Fruit fly (Drosophila melanogaster) whole organism, embryonic: ENCODE results near the gene alphaSnap.

Experiments
- ATbp ChIP-seq: fragments of 200-800 bp; sonication (Bioruptor generic); optimal IDR thresholded peaks from 2 replicates; lab custom pipeline; 2017; ENCODE audit warnings: missing biosample characterization, mild to moderate bottlenecking, missing genetic modification characterization, missing genetic modification reagents
- Antp ChIP-seq: fragments of 200-800 bp; sonication (Bioruptor generic); optimal IDR thresholded peaks from 3 replicates; lab custom pipeline; 2016; ENCODE audit warnings: missing biosample characterization, missing genetic modification characterization
- CG10147 ChIP-seq: fragments of 200-800 bp; sonication (Bioruptor generic); optimal IDR thresholded peaks from 2 replicates; lab custom pipeline; 2019; ENCODE audit warnings: missing biosample characterization, mild to moderate bottlenecking, missing genetic modification characterization, moderate library complexity
- CG10321 ChIP-seq: fragments of 200-800 bp; sonication (Bioruptor generic); IDR thresholded peaks from 2 replicates; pipeline ENCODE4 v1.3.6; 2022; ENCODE audit warnings: missing biosample characterization, missing genetic modification characterization
- CG11093 ChIP-seq: fragments of 200-800 bp; sonication (Bioruptor generic); IDR thresholded peaks from 3 replicates; pipeline ENCODE4 v1.3.6; 2022; ENCODE audit warnings: missing biosample characterization, missing genetic modification characterization
- CG11504 ChIP-seq: fragments of 200-800 bp; sonication (Bioruptor generic); optimal IDR thresholded peaks from 3 replicates; lab custom pipeline; 2019; ENCODE audit warnings: missing biosample characterization, mild to moderate bottlenecking, missing genetic modification characterization, moderate library complexity
- CG11560 ChIP-seq: fragments of 200-800 bp; sonication (Bioruptor generic); IDR thresholded peaks from 3 replicates; pipeline ENCODE4 v1.3.6; 2022; ENCODE audit warnings: missing biosample characterization, missing genetic modification characterization
- CG12219 ChIP-seq: fragments of 200-800 bp; sonication (Bioruptor generic); optimal IDR thresholded peaks from 3 replicates; lab custom pipeline; 2018; ENCODE audit warnings: missing biosample characterization, mild to moderate bottlenecking, missing genetic modification characterization
- CG13123 ChIP-seq: fragments of 200-800 bp; sonication (Bioruptor generic); optimal IDR thresholded peaks from 2 replicates; lab custom pipeline; 2016; ENCODE audit warnings: missing biosample characterization, missing genetic modification characterization
- CG13424 ChIP-seq: fragments of 200-800 bp; sonication (Bioruptor generic); optimal IDR thresholded peaks from 2 replicates; lab custom pipeline; 2019; ENCODE audit warnings: missing biosample characterization, mild to moderate bottlenecking, missing genetic modification characterization, moderate library complexity
- CG1529 ChIP-seq: fragments of 200-800 bp; sonication (Bioruptor generic); optimal IDR thresholded peaks from 3 replicates; lab custom pipeline; 2018; ENCODE audit warnings: missing biosample characterization, missing genetic modification characterization
- CG17328 ChIP-seq: fragments of 200-800 bp; sonication (Bioruptor generic); IDR thresholded peaks from 2 replicates; pipeline ENCODE4 v1.3.6; 2022; ENCODE audit warnings: missing biosample characterization, missing genetic modification characterization
- CG17612 ChIP-seq: fragments of 200-800 bp; sonication (Bioruptor generic); IDR thresholded peaks from 2 replicates; pipeline ENCODE4 v1.3.6; 2022; ENCODE audit warnings: missing biosample characterization, missing genetic modification characterization
- CG1832 ChIP-seq: fragments of 200-800 bp; sonication (Bioruptor generic); optimal IDR thresholded peaks from 2 replicates; lab custom pipeline; 2017; ENCODE audit warnings: missing biosample characterization, mild to moderate bottlenecking, missing genetic modification characterization, inconsistent platforms
- CG42726 ChIP-seq: fragments of 200-800 bp; sonication (Bioruptor generic); IDR thresholded peaks from 2 replicates; pipeline ENCODE4 v1.3.6; 2022; ENCODE audit warnings: missing biosample characterization, missing genetic modification characterization; ENCODE audit not compliant: partially characterized antibody
- CG6813 ChIP-seq: fragments of 200-800 bp; sonication (Bioruptor generic); optimal IDR thresholded peaks from 2 replicates; lab custom pipeline; 2017; ENCODE audit warnings: missing biosample characterization, missing genetic modification characterization, mild to moderate bottlenecking, moderate library complexity, missing genetic modification reagents
- CG7372 ChIP-seq: fragments of 200-800 bp; sonication (Bioruptor generic); IDR thresholded peaks from 2 replicates; pipeline ENCODE4 v1.3.6; 2022; ENCODE audit warnings: missing biosample characterization, missing genetic modification characterization
- CG7786 ChIP-seq: fragments of 200-800 bp; sonication (Bioruptor generic); optimal IDR thresholded peaks from 2 replicates; lab custom pipeline; 2016; ENCODE audit warnings: missing biosample characterization, missing genetic modification characterization
- CG7928 ChIP-seq: fragments of 200-800 bp; sonication (Bioruptor generic); optimal IDR thresholded peaks from 2 replicates; lab custom pipeline; 2017; ENCODE audit warnings: missing biosample characterization, mild to moderate bottlenecking, missing genetic modification characterization
- CG8290 ChIP-seq, 3 experiments: fragments of 200-800 bp; sonication (Bioruptor generic); optimal IDR thresholded peaks; 2 replicates each; lab custom pipeline; 2016 to 2019; ENCODE audit warnings: missing biosample characterization in 3 of 3, missing genetic modification characterization in 3 of 3, mild to moderate bottlenecking in 2 of 3, moderate library complexity in 1 of 3
- CG8924 ChIP-seq: fragments of 200-800 bp; optimal IDR thresholded peaks from 3 replicates; lab custom pipeline; 2019; ENCODE audit warnings: missing biosample characterization, mild to moderate bottlenecking, missing genetic modification characterization, moderate library complexity
- CG9876 ChIP-seq: fragments of 200-800 bp; sonication (Bioruptor generic); optimal IDR thresholded peaks from 2 replicates; lab custom pipeline; 2016; ENCODE audit warnings: missing biosample characterization, missing genetic modification characterization
- D19A ChIP-seq: fragments of 200-800 bp; optimal IDR thresholded peaks from 3 replicates; lab custom pipeline; 2019; ENCODE audit warnings: missing biosample characterization, mild to moderate bottlenecking, missing genetic modification characterization, moderate library complexity
- Deaf1 ChIP-seq: fragments of 200-800 bp; optimal IDR thresholded peaks from 3 replicates; lab custom pipeline; 2019; ENCODE audit warnings: missing biosample characterization, mild to moderate bottlenecking, missing genetic modification characterization, moderate library complexity
- Dip2 ChIP-seq: fragments of 200-800 bp; sonication (Bioruptor generic); IDR thresholded peaks from 2 replicates; pipeline ENCODE4 v1.3.6; 2022; ENCODE audit warnings: missing biosample characterization, missing genetic modification characterization
- Doc3 ChIP-seq: fragments of 200-800 bp; sonication (Bioruptor generic); IDR thresholded peaks from 3 replicates; pipeline ENCODE4 v1.3.6; 2022; ENCODE audit warnings: missing biosample characterization, missing genetic modification characterization; ENCODE audit not compliant: partially characterized antibody
- HLH4C ChIP-seq: fragments of 200-800 bp; sonication (Bioruptor generic); IDR thresholded peaks from 3 replicates; pipeline ENCODE4 v1.3.6; 2022; ENCODE audit warnings: missing biosample characterization, missing genetic modification characterization; ENCODE audit not compliant: partially characterized antibody
- HLH54F ChIP-seq: fragments of 200-800 bp; sonication (Bioruptor generic); optimal IDR thresholded peaks from 3 replicates; lab custom pipeline; 2016; ENCODE audit warnings: missing biosample characterization, missing genetic modification characterization
- Hsf ChIP-seq: fragments of 200-800 bp; sonication (Bioruptor generic); optimal IDR thresholded peaks from 3 replicates; lab custom pipeline; 2016; ENCODE audit warnings: missing biosample characterization, missing genetic modification characterization
- Med ChIP-seq: fragments of 200-800 bp; sonication (Bioruptor generic); peaks from one replicate; lab custom pipeline; 2016; ENCODE audit warnings: missing biosample characterization, missing genetic modification characterization, mild to moderate bottlenecking, inconsistent platforms, moderate library complexity
- Oli ChIP-seq: fragments of 200-800 bp; sonication (Bioruptor generic); optimal IDR thresholded peaks from 2 replicates; lab custom pipeline; 2018; ENCODE audit warnings: missing biosample characterization, mild to moderate bottlenecking, missing genetic modification characterization, moderate library complexity
- PHDP ChIP-seq: fragments of 200-800 bp; sonication (Bioruptor generic); optimal IDR thresholded peaks from 3 replicates; lab custom pipeline; 2018; ENCODE audit warnings: missing biosample characterization, mild to moderate bottlenecking, missing genetic modification characterization, moderate library complexity
- Trl ChIP-seq, 3 experiments: fragments of >200 bp in 2 of 3; fragments of 200-800 bp in 1 of 3; sonication (Bioruptor generic) in 1 of 3; optimal IDR thresholded peaks; 2 replicates in 1 of 3; 3 replicates in 2 of 3; lab custom pipeline; 2016 to 2017; ENCODE audit warnings: missing biosample characterization in 1 of 3, missing genetic modification characterization in 1 of 3
- abd-A ChIP-seq: fragments of 200-800 bp; sonication (Bioruptor generic); optimal IDR thresholded peaks from 3 replicates; lab custom pipeline; 2019; ENCODE audit warnings: missing biosample characterization, mild to moderate bottlenecking, missing genetic modification characterization, moderate library complexity
- bbx ChIP-seq: fragments of 200-800 bp; sonication (Bioruptor generic); IDR thresholded peaks from 2 replicates; pipeline ENCODE4 v1.3.6; 2022; ENCODE audit warnings: missing biosample characterization, missing genetic modification characterization; ENCODE audit not compliant: partially characterized antibody
- dysf ChIP-seq: fragments of 200-800 bp; sonication (Bioruptor generic); IDR thresholded peaks from 3 replicates; pipeline ENCODE4 v1.3.6; 2022; ENCODE audit warnings: missing biosample characterization, missing genetic modification characterization
- hb ChIP-seq: fragments of 200-800 bp; sonication (Bioruptor generic); IDR thresholded peaks from 3 replicates; pipeline ENCODE4 v1.3.6; 2022; ENCODE audit warnings: missing biosample characterization, missing genetic modification characterization; ENCODE audit not compliant: partially characterized antibody
- lola ChIP-seq, 3 experiments: fragments of >200 bp in 2 of 3; fragments of 200-800 bp in 1 of 3; sonication (Bioruptor generic) in 1 of 3; optimal IDR thresholded peaks; 2 replicates each; lab custom pipeline; 2017 to 2019; ENCODE audit warnings: missing biosample characterization in 3 of 3, missing genetic modification characterization in 3 of 3, mild to moderate bottlenecking in 1 of 3, moderate library complexity in 1 of 3
- nerfin-1 ChIP-seq: fragments of 200-800 bp; sonication (Bioruptor generic); optimal IDR thresholded peaks from 3 replicates; lab custom pipeline; 2019; ENCODE audit warnings: missing biosample characterization, mild to moderate bottlenecking, missing genetic modification characterization, moderate library complexity
- otp ChIP-seq: fragments of 200-800 bp; sonication (Bioruptor generic); IDR thresholded peaks from 3 replicates; pipeline ENCODE4, ENCODE4 v1.3.6; 2022; ENCODE audit warnings: missing biosample characterization, missing genetic modification characterization
- slbo ChIP-seq: fragments of 200-800 bp; sonication (Bioruptor generic); IDR thresholded peaks from 2 replicates; pipeline ENCODE4 v1.3.6; 2022; ENCODE audit warnings: missing biosample characterization, missing genetic modification characterization
- tna ChIP-seq: fragments of 200-800 bp; sonication (Bioruptor generic); IDR thresholded peaks from 2 replicates; pipeline ENCODE4 v1.3.6; 2022; ENCODE audit warnings: missing biosample characterization, missing genetic modification characterization; ENCODE audit not compliant: partially characterized antibody
- trh ChIP-seq: fragments of 200-800 bp; sonication (Bioruptor generic); optimal IDR thresholded peaks from 2 replicates; lab custom pipeline; 2016; ENCODE audit warnings: missing biosample characterization, missing genetic modification characterization
- tup ChIP-seq: fragments of 200-800 bp; sonication (Bioruptor generic); optimal IDR thresholded peaks from 2 replicates; lab custom pipeline; 2016; ENCODE audit warnings: missing biosample characterization, mild to moderate bottlenecking, missing genetic modification characterization, moderate library complexity
- z ChIP-seq: fragments of 200-800 bp; sonication (Bioruptor generic); IDR thresholded peaks from 3 replicates; pipeline ENCODE4 v1.3.6; 2022; ENCODE audit warnings: missing biosample characterization, missing genetic modification characterization
- zfh2 ChIP-seq: fragments of 200-800 bp; sonication (Bioruptor generic); optimal IDR thresholded peaks from 2 replicates; lab custom pipeline; 2016; ENCODE audit warnings: missing biosample characterization, missing genetic modification characterization

The alphaSnap gene

dm6 chr3L:20347762-20348580 lies 34.5 kb downstream of the alphaSnap start, which contains the start of the genes Rbbp5 and eRF1 (continued):
- TF ChIP-seq CG13123 (GFP tag; lab: Kevin White, UChicago) (peak; percentile 71), CG10147 (GFP tag; lab: Kevin White, UChicago) (peak; percentile 69), CG11560 (peak; percentile 39; the same call in 1 of the 3 replicates), CG7786 (GFP tag; lab: Kevin White, UChicago) (peak; percentile 56), CG8924 (peak; percentile 85), Dip2 (GFP tag; lab: Robert Waterston, UW) (no peak), lola (GFP tag; optimal IDR thresholded peaks at IDR 0.05; lab: Kevin White, UChicago) (peak in 1 of 3 experiments; percentile 77), CG11504 (tag; lab: Kevin White, UChicago) (no peak), bbx (GFP tag; lab: Robert Waterston, UW) (peak; percentile 93), zfh2 (GFP tag; lab: Kevin White, UChicago) (peak; percentile 80), hb (peak; percentile 85), CG42726 (GFP tag; lab: Robert Waterston, UW) (peak; percentile 93), CG17612 (GFP tag; lab: Robert Waterston, UW) (peak; percentile 41; the same call in 1 of the 2 replicates), CG9876 (GFP tag; lab: Kevin White, UChicago) (peak; percentile 38), tna (GFP tag; lab: Robert Waterston, UW) (peak; percentile 75), CG1529 (GFP tag; lab: Kevin White, UChicago) (peak; percentile 12), CG7372 (GFP tag; lab: Robert Waterston, UW) (peak; percentile 82), Doc3 (GFP tag; lab: Robert Waterston, UW) (peak; percentile 74), CG11093 (GFP tag; lab: Robert Waterston, UW) (peak; percentile 59; the same call in 1 of the 3 replicates), Oli (tag; lab: Kevin White, UChicago) (peak; percentile 44), CG17328 (peak; percentile 75), Antp (peak; percentile 53), CG10321 (GFP tag; lab: Robert Waterston, UW) (0 out of 2 replicates have a peak, but pooled peaks have one; percentile 31)
- TF ChIP-seq, all 482 proteins: peak for 302

DNA sequence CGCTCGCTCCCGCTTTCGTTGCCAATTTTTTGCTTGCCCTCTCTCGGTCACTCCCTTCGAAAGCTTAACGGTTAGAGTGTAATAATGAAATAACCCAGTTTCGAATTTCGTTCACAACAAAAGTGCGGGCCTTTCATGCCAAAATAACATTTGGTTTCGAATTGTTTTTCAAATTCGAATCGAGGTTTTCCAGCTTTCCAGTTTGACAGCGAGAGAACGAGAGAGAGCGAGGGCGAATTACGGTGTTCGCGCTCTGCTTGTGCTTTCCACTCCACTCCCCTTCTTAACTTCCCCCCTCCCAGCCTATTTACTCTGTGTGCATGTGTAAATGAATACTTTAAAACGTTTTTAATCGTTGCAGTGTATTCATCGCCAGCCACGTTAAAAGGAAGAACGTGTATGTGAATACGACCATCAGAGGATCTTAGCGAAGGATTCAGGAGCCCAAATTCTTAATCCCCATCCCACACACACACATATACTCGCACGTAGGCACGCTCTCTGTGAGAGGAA lies 35.2 kb downstream of the alphaSnap start:
- no peak for TF ChIP-seq dysf (GFP tag; lab: Robert Waterston, UW)
- TF ChIP-seq CG12219 (GFP tag; lab: Kevin White, UChicago): no peak
- TF ChIP-seq Deaf1 (tag; lab: Kevin White, UChicago): no peak
- no peak for TF ChIP-seq CG6813
- TF ChIP-seq PHDP (tag; lab: Kevin White, UChicago): no peak
- no peak for TF ChIP-seq HLH4C
- no peak for TF ChIP-seq Hsf (GFP tag; lab: Kevin White, UChicago)
- no peak for TF ChIP-seq CG7928 (GFP tag; lab: Kevin White, UChicago)
- no peak for TF ChIP-seq ATbp (GFP tag; lab: Kevin White, UChicago)
- TF ChIP-seq CG17328: no peak
- TF ChIP-seq Med (GFP tag; lab: Kevin White, UChicago): peak; percentile 25
- no peak for TF ChIP-seq slbo
- no peak for TF ChIP-seq tup
- TF ChIP-seq z (GFP tag; lab: Robert Waterston, UW): peak; percentile 51; the same call in 1 of the 3 replicates
- TF ChIP-seq CG8290 (GFP tag; optimal IDR thresholded peaks at IDR 0.05; lab: Kevin White, UChicago): no peak
- TF ChIP-seq CG8290 (tag; optimal IDR thresholded peaks at IDR 0.05; lab: Kevin White, UChicago): no peak
- TF ChIP-seq CG1832: peak; percentile 84
- no peak for TF ChIP-seq HLH54F (GFP tag; lab: Kevin White, UChicago)
- no peak for TF ChIP-seq trh
- TF ChIP-seq Trl (optimal IDR thresholded peaks at IDR 0.05; lab: Kevin White, UChicago): peak; percentile 70 to 91
- no peak for TF ChIP-seq Trl (GFP tag; optimal IDR thresholded peaks at IDR 0.05; lab: Kevin White, UChicago)
- TF ChIP-seq D19A (tag; lab: Kevin White, UChicago): no peak
- no peak for TF ChIP-seq nerfin-1 (tag; lab: Kevin White, UChicago)
- TF ChIP-seq abd-A (tag; lab: Kevin White, UChicago): no peak
- TF ChIP-seq CG13424 (tag; lab: Kevin White, UChicago): no peak
- TF ChIP-seq otp (GFP tag; lab: Robert Waterston, UW): 0 out of 3 replicates have a peak, but pooled peaks have one; percentile 23
